Worm (Caenorhabditis elegans) whole organism, L1 larva: ENCODE data around the gene lido-14.

Experiments
- C04F5.9 ChIP-seq: sonication (generic microtip); optimal IDR thresholded peaks from 2 replicates; lab custom pipeline; 2016; ENCODE audit warnings: missing genetic modification characterization, missing compliant biosample characterization
- F16B12.6 ChIP-seq: fragments of 150-350 bp; optimal IDR thresholded peaks from 2 replicates; lab custom pipeline; 2014; ENCODE audit warnings: missing biosample characterization, missing genetic modification characterization
- ama-1 ChIP-seq: fragments of 150-350 bp; optimal IDR thresholded peaks from 2 replicates; lab custom pipeline; 2014
- ceh-82 ChIP-seq, 3 experiments: fragments of 150-350 bp in 1 of 3; sonication (generic microtip) in 2 of 3; optimal IDR thresholded peaks; 2 replicates each; lab custom pipeline; 2014 to 2017; ENCODE audit warnings: missing biosample characterization in 3 of 3, missing genetic modification characterization in 3 of 3
- ceh-90 ChIP-seq: sonication (generic microtip); optimal IDR thresholded peaks from 2 replicates; lab custom pipeline; 2016; ENCODE audit warnings: missing genetic modification characterization, missing compliant biosample characterization
- dpl-1 ChIP-seq, 3 experiments: fragments of 150-350 bp in 2 of 3; sonication (generic microtip) in 1 of 3; optimal IDR thresholded peaks; 2 replicates each; lab custom pipeline; 2014 to 2017; ENCODE audit warnings: missing biosample characterization in 3 of 3, missing genetic modification characterization in 3 of 3, missing genetic modification reagents in 3 of 3
- dsc-1 ChIP-seq: sonication (generic microtip); optimal IDR thresholded peaks from 2 replicates; lab custom pipeline; 2016; ENCODE audit warnings: mild to moderate bottlenecking, missing genetic modification characterization, missing compliant biosample characterization
- efl-1 ChIP-seq, 4 experiments: fragments of 150-350 bp; optimal IDR thresholded peaks in 3 of 4; peaks in 1 of 4; 1 replicate in 1 of 4; 2 replicates in 3 of 4; lab custom pipeline; 2014; ENCODE audit warnings: missing biosample characterization in 2 of 4, missing genetic modification characterization in 2 of 4, missing genetic modification reagents in 2 of 4
- egl-27 ChIP-seq, 2 experiments: fragments of 150-350 bp in 1 of 2; sonication (generic microtip); optimal IDR thresholded peaks; 3 replicates each; lab custom pipeline; 2017 to 2018; ENCODE audit warnings: missing biosample characterization in 2 of 2, missing genetic modification characterization in 2 of 2, missing genetic modification reagents in 2 of 2
- elt-2 ChIP-seq: sonication (generic microtip); optimal IDR thresholded peaks from 2 replicates; lab custom pipeline; 2016; ENCODE audit warnings: missing genetic modification characterization, mild to moderate bottlenecking, inconsistent platforms, missing compliant biosample characterization, missing genetic modification reagents
- ets-5 ChIP-seq: fragments of 200-800 bp; sonication (Bioruptor generic); IDR thresholded peaks from 2 replicates; pipeline ENCODE4 v1.3.6; 2022; ENCODE audit warnings: missing genetic modification characterization, missing compliant biosample characterization
- fkh-10 ChIP-seq: sonication (generic microtip); optimal IDR thresholded peaks from 2 replicates; lab custom pipeline; 2017; ENCODE audit warnings: missing biosample characterization, missing genetic modification reagents, missing genetic modification characterization
- hlh-4 ChIP-seq: sonication (generic microtip); optimal IDR thresholded peaks from 2 replicates; lab custom pipeline; 2016; ENCODE audit warnings: mild to moderate bottlenecking, missing genetic modification characterization, missing compliant biosample characterization
- hpl-2 ChIP-seq: fragments of 150-350 bp; optimal IDR thresholded peaks from 2 replicates; lab custom pipeline; 2014; ENCODE audit warnings: missing biosample characterization, missing genetic modification reagents, missing genetic modification characterization
- lin-13 ChIP-seq: fragments of 150-350 bp; optimal IDR thresholded peaks from 2 replicates; lab custom pipeline; 2014; ENCODE audit warnings: missing biosample characterization, missing genetic modification reagents, missing genetic modification characterization
- lin-15B ChIP-seq: fragments of 150-350 bp; sonication (generic microtip); optimal IDR thresholded peaks from 3 replicates; lab custom pipeline; 2014; ENCODE audit warnings: missing biosample characterization, missing genetic modification characterization
- lin-35 ChIP-seq, 2 experiments: fragments of 150-350 bp; optimal IDR thresholded peaks; 2 replicates each; lab custom pipeline; 2014; ENCODE audit warnings: missing biosample characterization in 2 of 2, missing genetic modification characterization in 2 of 2, missing genetic modification reagents in 2 of 2
- lsy-2 ChIP-seq, 2 experiments: fragments of 150-350 bp; optimal IDR thresholded peaks; 2 replicates each; lab custom pipeline; 2014; ENCODE audit warnings: missing biosample characterization in 2 of 2, missing genetic modification characterization in 2 of 2
- mdl-1 ChIP-seq, 2 experiments: fragments of 150-350 bp; optimal IDR thresholded peaks; 2 replicates each; lab custom pipeline; 2014 to 2017; ENCODE audit warnings: missing biosample characterization in 2 of 2, missing genetic modification characterization in 2 of 2, inconsistent platforms in 1 of 2
- nhr-11 ChIP-seq: fragments of 150-350 bp; optimal IDR thresholded peaks from 2 replicates; lab custom pipeline; 2014; ENCODE audit warnings: missing biosample characterization, missing genetic modification characterization
- nhr-76 ChIP-seq: sonication (generic microtip); optimal IDR thresholded peaks from 2 replicates; lab custom pipeline; 2017; ENCODE audit warnings: missing biosample characterization, missing genetic modification characterization
- nhr-77 ChIP-seq: fragments of 150-350 bp; optimal IDR thresholded peaks from 2 replicates; lab custom pipeline; 2014; ENCODE audit warnings: missing biosample characterization, missing genetic modification characterization
- rnt-1 ChIP-seq: sonication (generic microtip); optimal IDR thresholded peaks from 2 replicates; lab custom pipeline; 2016; ENCODE audit warnings: mild to moderate bottlenecking, missing genetic modification characterization, moderate library complexity, missing compliant biosample characterization
- skn-1 ChIP-seq: fragments of 150-350 bp; optimal IDR thresholded peaks from 2 replicates; lab custom pipeline; 2014; ENCODE audit warnings: missing biosample characterization, missing genetic modification characterization
- snpc-4 ChIP-seq: fragments of 150-350 bp; optimal IDR thresholded peaks from 2 replicates; lab custom pipeline; 2014; ENCODE audit warnings: missing biosample characterization, missing genetic modification characterization
- unc-130 ChIP-seq: fragments of 150-350 bp; optimal IDR thresholded peaks from 2 replicates; lab custom pipeline; 2017; ENCODE audit warnings: missing biosample characterization, missing genetic modification characterization, inconsistent platforms
- unc-62 ChIP-seq: fragments of 150-350 bp; optimal IDR thresholded peaks from 2 replicates; lab custom pipeline; 2014; ENCODE audit warnings: missing biosample characterization, missing genetic modification reagents, missing genetic modification characterization
- unc-98 ChIP-seq: fragments of 200-800 bp; sonication (Bioruptor generic); IDR thresholded peaks from 2 replicates; pipeline ENCODE4 v1.3.6; 2022; ENCODE audit warnings: missing genetic modification characterization, missing compliant biosample characterization
- vab-15 ChIP-seq: sonication (generic microtip); optimal IDR thresholded peaks from 2 replicates; lab custom pipeline; 2017; ENCODE audit warnings: missing genotype, mild to moderate bottlenecking, missing genetic modification characterization, missing compliant biosample characterization
- ztf-4 ChIP-seq: fragments of 150-350 bp; optimal IDR thresholded peaks from 2 replicates; lab custom pipeline; 2014; ENCODE audit warnings: missing biosample characterization, missing genetic modification characterization

Gene lido-14

ce11 chrII:3322257-3322656 is 36.7 kb upstream of the lido-14 start, which contains the start of gene Y46D2A.1:
TSS of gene Y46D2A.1 (plus strand) at chrII:3322557.
- TF ChIP-seq ama-1 (lab: Kevin White, UChicago) = no peak
- TF ChIP-seq elt-2 (tag; lab: Kevin White, UChicago) = peak; percentile 49
- TF ChIP-seq ets-5 (GFP tag; lab: Robert Waterston, UW) = no peak

DNA sequence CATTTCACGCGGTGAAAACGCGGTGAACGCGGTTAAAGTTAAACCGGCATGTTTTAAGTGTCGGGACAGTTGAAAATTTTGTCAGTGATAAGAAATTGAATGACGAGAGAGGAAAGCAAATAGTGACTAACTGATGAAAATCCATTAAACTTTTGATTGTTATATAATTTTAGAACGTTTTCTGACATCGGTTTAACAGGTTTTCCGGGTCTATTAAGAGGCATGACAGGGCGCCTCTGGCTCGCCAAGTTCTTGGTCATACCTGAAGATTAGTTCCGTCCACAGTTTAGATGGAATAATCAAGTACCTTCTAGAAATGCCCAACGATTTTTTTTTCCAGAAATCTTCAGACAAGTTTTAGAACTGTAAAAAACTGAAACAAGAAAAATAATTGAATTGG is 35.8 kb upstream of the lido-14 start, which contains the start of gene Y46D2A.2:
TSS of gene Y46D2A.2 (minus strand) at position 101 of the 400 bp plus-strand sequence.
- TF ChIP-seq ztf-4 (tag; lab: Kevin White, UChicago) = no peak
- TF ChIP-seq elt-2 (tag; lab: Kevin White, UChicago) = peak; percentile 9
- TF ChIP-seq C04F5.9 = no peak

- TF ChIP-seq C04F5.9 = no peak
- no peak for TF ChIP-seq lin-35 (GFP tag; optimal IDR thresholded peaks at IDR 0.05; lab: Kevin White, UChicago)
- no peak for TF ChIP-seq dsc-1
- no peak for TF ChIP-seq vab-15 (tag; lab: Kevin White, UChicago)
- no peak for TF ChIP-seq nhr-76 (tag; lab: Kevin White, UChicago)
- TF ChIP-seq F16B12.6 (tag; lab: Kevin White, UChicago) = no peak
- no peak for TF ChIP-seq ets-5 (GFP tag; lab: Robert Waterston, UW)
Measured at ce11 chrII:3327104-3327503, 31.8 kb upstream of the lido-14 start, which contains the start of gene Y46D2A.3. TSS of gene Y46D2A.3 (minus strand) at chrII:3327204.

ce11 chrII:3332039-3332438 is 26.9 kb upstream of the lido-14 start, which contains the start of gene irld-27:
TSS of gene irld-27 (plus strand) at chrII:3332339.
- TF ChIP-seq mdl-1 (tag; optimal IDR thresholded peaks at IDR 0.05; lab: Kevin White, UChicago) (no peak), hpl-2 (GFP tag; lab: Kevin White, UChicago) (no peak), hlh-4 (tag; lab: Kevin White, UChicago) (no peak), efl-1 (optimal IDR thresholded peaks at IDR 0.05; lab: Kevin White, UChicago) (no peak), efl-1 (GFP tag; optimal IDR thresholded peaks at IDR 0.05 in 1 of 2; lab: Kevin White, UChicago) (no peak), snpc-4 (tag; lab: Kevin White, UChicago) (no peak), lin-15B (tag; lab: Kevin White, UChicago) (no peak), unc-62 (GFP tag; lab: Kevin White, UChicago) (no peak), ceh-82 (tag; optimal IDR thresholded peaks at IDR 0.05; lab: Kevin White, UChicago) (no peak)

ce11 chrII:3337039-3337438 is 21.9 kb upstream of the lido-14 start, which contains the start of gene F14D2.19:
TSS of gene F14D2.19 (minus strand) at chrII:3337139.
- TF ChIP-seq skn-1 (no peak), unc-130 (tag; lab: Kevin White, UChicago) (no peak), ceh-90 (tag; lab: Kevin White, UChicago) (no peak), elt-2 (tag; lab: Kevin White, UChicago) (no peak), lin-13 (GFP tag; lab: Kevin White, UChicago) (no peak), fkh-10 (GFP tag; lab: Kevin White, UChicago) (no peak), rnt-1 (no peak), lsy-2 (tag; optimal IDR thresholded peaks at IDR 0.05; lab: Kevin White, UChicago) (no peak), unc-98 (GFP tag; lab: Robert Waterston, UW) (no peak), egl-27 (tag; optimal IDR thresholded peaks at IDR 0.05; lab: Kevin White, UChicago) (no peak), dpl-1 (GFP tag; optimal IDR thresholded peaks at IDR 0.05; lab: Kevin White, UChicago) (no peak), efl-1 (optimal IDR thresholded peaks at IDR 0.05; lab: Kevin White, UChicago) (no peak), efl-1 (GFP tag; optimal IDR thresholded peaks at IDR 0.05 in 1 of 2; lab: Kevin White, UChicago) (no peak), nhr-11 (tag; lab: Kevin White, UChicago) (no peak), nhr-76 (tag; lab: Kevin White, UChicago) (no peak), nhr-77 (tag; lab: Kevin White, UChicago) (no peak), ama-1 (lab: Kevin White, UChicago) (no peak)

- TF ChIP-seq F16B12.6 (tag; lab: Kevin White, UChicago) = no peak
Measured at ce11 chrII:3338556-3338955, 20.4 kb upstream of the lido-14 start, which contains the start of gene F14D2.7. TSS of gene F14D2.7 (minus strand) at chrII:3338656.
